Worm (Caenorhabditis elegans) whole organism, midembryonic: ENCODE results near the gene grd-1.

Source experiments
- flt-1 ChIP-seq: fragments of 200-800 bp; sonication (Bioruptor generic); IDR thresholded peaks from 2 replicates; pipeline ENCODE4 v1.3.6; 2022; ENCODE audit warnings: missing genetic modification characterization, missing compliant biosample characterization
- med-1 ChIP-seq: sonication (generic microtip); optimal IDR thresholded peaks from 2 replicates; lab custom pipeline; 2017; ENCODE audit warnings: missing genetic modification characterization, mild to moderate bottlenecking, missing compliant biosample characterization, antibody characterized with exemption, missing genetic modification reagents; ENCODE audit not compliant: insufficient read depth
- ref-1 ChIP-seq: fragments of 200-800 bp; sonication (Bioruptor generic); conservative IDR thresholded peaks from 2 replicates; pipeline ENCODE4 v1.3.6; 2022; ENCODE audit warnings: missing genetic modification reagents, missing genetic modification characterization, missing compliant biosample characterization
- ztf-29 ChIP-seq: fragments of 200-800 bp; sonication (Bioruptor generic); IDR thresholded peaks from 2 replicates; pipeline ENCODE4 v1.3.6; 2022; ENCODE audit warnings: missing genetic modification reagents, missing genetic modification characterization, missing compliant biosample characterization

ce11 chrX:11060940-11061339 is 48.3 kb upstream of the grd-1 start:
- TF ChIP-seq ztf-29 (GFP tag; lab: Robert Waterston, UW) (no peak), flt-1 (no peak), med-1 (GFP tag; lab: Kevin White, UChicago) (no peak), ref-1 (GFP tag; lab: Robert Waterston, UW) (no peak)
